Fruit fly (Drosophila melanogaster) whole organism, embryonic: ENCODE measurements around the gene DNaseII.

Experiments
- Abd-B ChIP-seq: fragments of 200-800 bp; sonication (Bioruptor generic); optimal IDR thresholded peaks from 2 replicates; lab custom pipeline; 2018; ENCODE audit warnings: missing biosample characterization, mild to moderate bottlenecking, missing genetic modification characterization, moderate library complexity
- CG30020 ChIP-seq: fragments of 200-800 bp; optimal IDR thresholded peaks from 2 replicates; lab custom pipeline; 2019; ENCODE audit warnings: missing biosample characterization, mild to moderate bottlenecking, missing genetic modification characterization, moderate library complexity
- CG3726 ChIP-seq: fragments of 200-800 bp; sonication (Bioruptor generic); IDR thresholded peaks from 3 replicates; pipeline ENCODE4, ENCODE4 v1.3.6; 2022; ENCODE audit warnings: missing biosample characterization, missing genetic modification characterization
- CG4282 ChIP-seq: fragments of 200-800 bp; sonication (Bioruptor generic); optimal IDR thresholded peaks from 2 replicates; lab custom pipeline; 2016; ENCODE audit warnings: missing biosample characterization, missing genetic modification characterization
- CG43689 ChIP-seq: fragments of 200-800 bp; sonication (Bioruptor generic); IDR thresholded peaks from 2 replicates; pipeline ENCODE4 v1.3.6; 2022; ENCODE audit warnings: missing biosample characterization, missing genetic modification characterization
- Deaf1 ChIP-seq: fragments of 200-800 bp; optimal IDR thresholded peaks from 3 replicates; lab custom pipeline; 2019; ENCODE audit warnings: missing biosample characterization, mild to moderate bottlenecking, missing genetic modification characterization, moderate library complexity
- Ets97D ChIP-seq: fragments of 200-800 bp; sonication (Bioruptor generic); optimal IDR thresholded peaks from 3 replicates; lab custom pipeline; 2016; ENCODE audit warnings: missing biosample characterization, missing genetic modification characterization
- Kr ChIP-seq: fragments of 200-800 bp; sonication (Bioruptor generic); optimal IDR thresholded peaks from 2 replicates; lab custom pipeline; 2017; ENCODE audit warnings: missing biosample characterization, mild to moderate bottlenecking, missing genetic modification characterization
- emc ChIP-seq: fragments of 200-800 bp; sonication (Bioruptor generic); optimal IDR thresholded peaks from 2 replicates; lab custom pipeline; 2016; ENCODE audit warnings: missing biosample characterization, missing genetic modification characterization
- fu2 ChIP-seq: fragments of 200-800 bp; sonication (Bioruptor generic); optimal IDR thresholded peaks from 2 replicates; lab custom pipeline; 2016; ENCODE audit warnings: missing biosample characterization, missing genetic modification characterization
- pros ChIP-seq: fragments of 200-800 bp; sonication (Bioruptor generic); optimal IDR thresholded peaks from 3 replicates; lab custom pipeline; 2019; ENCODE audit warnings: missing biosample characterization, mild to moderate bottlenecking, missing genetic modification characterization, moderate library complexity
- usp ChIP-seq: fragments of >200 bp; optimal IDR thresholded peaks from 2 replicates; lab custom pipeline; 2017; ENCODE audit warnings: missing biosample characterization, missing genetic modification characterization

DNA sequence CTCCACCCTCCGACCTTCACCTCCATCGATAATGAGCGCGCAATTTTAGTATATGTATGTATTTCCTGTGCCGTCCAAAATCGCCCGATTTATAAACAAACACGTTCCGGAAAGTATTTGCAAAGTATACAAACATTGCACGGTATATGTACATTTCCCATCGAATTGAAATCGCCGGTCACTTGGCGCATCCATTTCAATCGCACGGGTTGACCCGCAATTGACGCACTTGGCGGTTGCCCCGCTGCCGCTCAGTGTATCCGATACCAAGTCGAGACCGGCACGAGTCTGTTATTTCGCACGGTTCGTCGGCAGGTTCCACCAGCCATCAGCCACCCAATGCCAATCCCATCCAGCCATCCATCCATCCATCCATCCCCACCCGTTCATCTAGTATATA is 31.4 kb downstream of the DNaseII start:
- no peak for TF ChIP-seq pros (GFP tag; lab: Kevin White, UChicago)
- TF ChIP-seq CG3726 (GFP tag; lab: Robert Waterston, UW): no peak
- no peak for TF ChIP-seq emc
- TF ChIP-seq fu2 (GFP tag; lab: Kevin White, UChicago): no peak
- TF ChIP-seq Kr (GFP tag; lab: Kevin White, UChicago): no peak
- no peak for TF ChIP-seq usp
- no peak for TF ChIP-seq CG43689
- TF ChIP-seq Deaf1: no peak
- TF ChIP-seq Abd-B: no peak
- TF ChIP-seq Ets97D (GFP tag; lab: Kevin White, UChicago): no peak
- no peak for TF ChIP-seq CG30020 (tag; lab: Kevin White, UChicago)
- TF ChIP-seq CG4282 (GFP tag; lab: Kevin White, UChicago): no peak
